Fruit fly (Drosophila melanogaster) whole organism, embryonic: ENCODE data around the gene IFT54.

Experiments
- ATbp ChIP-seq: fragments of 200-800 bp; sonication (Bioruptor generic); optimal IDR thresholded peaks from 2 replicates; lab custom pipeline; 2017; ENCODE audit warnings: missing biosample characterization, mild to moderate bottlenecking, missing genetic modification characterization, missing genetic modification reagents
- CG10462 ChIP-seq: fragments of 200-800 bp; sonication (Bioruptor generic); optimal IDR thresholded peaks from 2 replicates; lab custom pipeline; 2016; ENCODE audit warnings: missing biosample characterization, missing genetic modification characterization
- CG10565 ChIP-seq: fragments of 200-800 bp; sonication (Bioruptor generic); optimal IDR thresholded peaks from 3 replicates; lab custom pipeline; 2016; ENCODE audit warnings: missing biosample characterization, mild to moderate bottlenecking, missing genetic modification characterization
- CG10654 ChIP-seq: fragments of 200-800 bp; sonication (Bioruptor generic); optimal IDR thresholded peaks from 2 replicates; lab custom pipeline; 2016; ENCODE audit warnings: missing biosample characterization, missing genetic modification characterization
- CG12071 ChIP-seq: fragments of 200-800 bp; sonication (Bioruptor generic); optimal IDR thresholded peaks from 3 replicates; lab custom pipeline; 2018; ENCODE audit warnings: missing biosample characterization, mild to moderate bottlenecking, missing genetic modification characterization
- CG12769 ChIP-seq: fragments of 200-800 bp; sonication (Bioruptor generic); optimal IDR thresholded peaks from 2 replicates; lab custom pipeline; 2019; ENCODE audit warnings: missing biosample characterization, mild to moderate bottlenecking, missing genetic modification characterization, moderate library complexity
- CG15696 ChIP-seq: fragments of 200-800 bp; sonication (Bioruptor generic); optimal IDR thresholded peaks from 2 replicates; lab custom pipeline; 2019; ENCODE audit warnings: missing biosample characterization, mild to moderate bottlenecking, missing genetic modification characterization, moderate library complexity
- CG18262 ChIP-seq: fragments of 200-800 bp; optimal IDR thresholded peaks from 3 replicates; lab custom pipeline; 2019; ENCODE audit warnings: missing biosample characterization, mild to moderate bottlenecking, missing genetic modification characterization, moderate library complexity
- CG2678 ChIP-seq: fragments of 200-800 bp; sonication (Bioruptor generic); optimal IDR thresholded peaks from 3 replicates; lab custom pipeline; 2019; ENCODE audit warnings: missing biosample characterization, mild to moderate bottlenecking, missing genetic modification characterization, moderate library complexity
- CG31388 ChIP-seq: fragments of 200-800 bp; sonication (Bioruptor generic); optimal IDR thresholded peaks from 2 replicates; lab custom pipeline; 2016; ENCODE audit warnings: missing biosample characterization, missing genetic modification characterization
- CG3407 ChIP-seq: fragments of 200-800 bp; sonication (Bioruptor generic); optimal IDR thresholded peaks from 2 replicates; lab custom pipeline; 2018; ENCODE audit warnings: missing biosample characterization, mild to moderate bottlenecking, missing genetic modification characterization
- CG3847 ChIP-seq: fragments of 200-800 bp; sonication (Bioruptor generic); IDR thresholded peaks from 2 replicates; pipeline ENCODE4 v1.3.6; 2022; ENCODE audit warnings: missing biosample characterization, missing genetic modification characterization
- CG4328 ChIP-seq: fragments of 200-800 bp; sonication (Bioruptor generic); optimal IDR thresholded peaks from 3 replicates; lab custom pipeline; 2017; ENCODE audit warnings: missing biosample characterization, missing genetic modification reagents, missing genetic modification characterization
- CG4854 ChIP-seq: fragments of 200-800 bp; sonication (Bioruptor generic); optimal IDR thresholded peaks from 2 replicates; lab custom pipeline; 2016; ENCODE audit warnings: missing biosample characterization, missing genetic modification characterization, inconsistent platforms
- CG6175 ChIP-seq: fragments of 200-800 bp; sonication (Bioruptor generic); IDR thresholded peaks from 3 replicates; pipeline ENCODE4 v1.3.6; 2022; ENCODE audit warnings: missing biosample characterization, missing genetic modification characterization
- CG6813 ChIP-seq: fragments of 200-800 bp; sonication (Bioruptor generic); optimal IDR thresholded peaks from 2 replicates; lab custom pipeline; 2017; ENCODE audit warnings: missing biosample characterization, missing genetic modification characterization, mild to moderate bottlenecking, moderate library complexity, missing genetic modification reagents
- CG7357 ChIP-seq: fragments of 200-800 bp; sonication (Bioruptor generic); IDR thresholded peaks from 3 replicates; pipeline ENCODE4 v1.3.6; 2022; ENCODE audit warnings: missing biosample characterization, missing genetic modification characterization
- CG8944 ChIP-seq: fragments of 200-800 bp; sonication (Bioruptor generic); optimal IDR thresholded peaks from 3 replicates; lab custom pipeline; 2016; ENCODE audit warnings: missing biosample characterization, missing genetic modification characterization
- CG9437 ChIP-seq: fragments of 200-800 bp; sonication (Bioruptor generic); optimal IDR thresholded peaks from 2 replicates; lab custom pipeline; 2018; ENCODE audit warnings: missing biosample characterization, mild to moderate bottlenecking, missing genetic modification characterization
- CG9876 ChIP-seq: fragments of 200-800 bp; sonication (Bioruptor generic); optimal IDR thresholded peaks from 2 replicates; lab custom pipeline; 2016; ENCODE audit warnings: missing biosample characterization, missing genetic modification characterization
- CHES-1-like ChIP-seq: fragments of 200-800 bp; sonication (Bioruptor generic); optimal IDR thresholded peaks from 2 replicates; lab custom pipeline; 2016; ENCODE audit warnings: missing biosample characterization, missing genetic modification characterization
- H15 ChIP-seq: fragments of 200-800 bp; sonication (Bioruptor generic); IDR thresholded peaks from 3 replicates; pipeline ENCODE4 v1.3.6; 2022; ENCODE audit warnings: missing biosample characterization, missing genetic modification characterization
- HLHmδ ChIP-seq: fragments of 200-800 bp; sonication (Bioruptor generic); optimal IDR thresholded peaks from 2 replicates; lab custom pipeline; 2018; ENCODE audit warnings: missing biosample characterization, mild to moderate bottlenecking, missing genetic modification characterization, moderate library complexity
- Hey ChIP-seq: fragments of 200-800 bp; sonication (Bioruptor generic); optimal IDR thresholded peaks from 3 replicates; lab custom pipeline; 2018; ENCODE audit warnings: missing biosample characterization, mild to moderate bottlenecking, missing genetic modification characterization
- Med ChIP-seq: fragments of 200-800 bp; sonication (Bioruptor generic); peaks from one replicate; lab custom pipeline; 2016; ENCODE audit warnings: missing biosample characterization, missing genetic modification characterization, mild to moderate bottlenecking, inconsistent platforms, moderate library complexity
- Oaz ChIP-seq: fragments of 200-800 bp; sonication (Bioruptor generic); IDR thresholded peaks from 2 replicates; pipeline ENCODE4 v1.3.6; 2022; ENCODE audit warnings: missing biosample characterization, missing genetic modification characterization
- ase ChIP-seq: fragments of 200-800 bp; sonication (Bioruptor generic); IDR thresholded peaks from 3 replicates; pipeline ENCODE4 v1.3.6; 2022; ENCODE audit warnings: missing biosample characterization, missing genetic modification characterization
- ash1 ChIP-seq: fragments of 200-800 bp; sonication (Bioruptor generic); optimal IDR thresholded peaks from 2 replicates; lab custom pipeline; 2018; ENCODE audit warnings: missing biosample characterization, mild to moderate bottlenecking, missing genetic modification characterization
- cwo ChIP-seq: fragments of 200-800 bp; sonication (Bioruptor generic); optimal IDR thresholded peaks from 3 replicates; lab custom pipeline; 2017; ENCODE audit warnings: missing biosample characterization, missing genetic modification characterization, mild to moderate bottlenecking, moderate library complexity, missing genetic modification reagents
- dpn ChIP-seq, 2 experiments: fragments of 200-800 bp; sonication (Bioruptor generic); optimal IDR thresholded peaks; 3 replicates each; lab custom pipeline; 2016; ENCODE audit warnings: missing biosample characterization in 2 of 2, missing genetic modification characterization in 2 of 2
- dysf ChIP-seq: fragments of 200-800 bp; sonication (Bioruptor generic); IDR thresholded peaks from 3 replicates; pipeline ENCODE4 v1.3.6; 2022; ENCODE audit warnings: missing biosample characterization, missing genetic modification characterization
- fd3F ChIP-seq: fragments of 200-800 bp; sonication (Bioruptor generic); optimal IDR thresholded peaks from 2 replicates; lab custom pipeline; 2018; ENCODE audit warnings: missing biosample characterization, mild to moderate bottlenecking, missing genetic modification characterization, moderate library complexity
- fd96Cb ChIP-seq: fragments of 200-800 bp; sonication (Bioruptor generic); optimal IDR thresholded peaks from 2 replicates; lab custom pipeline; 2018; ENCODE audit warnings: missing biosample characterization, mild to moderate bottlenecking, missing genetic modification characterization, moderate library complexity
- ftz-f1 ChIP-seq: fragments of 200-800 bp; sonication (Bioruptor generic); optimal IDR thresholded peaks from 2 replicates; lab custom pipeline; 2016; ENCODE audit warnings: missing biosample characterization, missing genetic modification characterization
- gcm2 ChIP-seq: fragments of 200-800 bp; sonication (Bioruptor generic); optimal IDR thresholded peaks from 2 replicates; lab custom pipeline; 2016; ENCODE audit warnings: missing biosample characterization, missing genetic modification characterization
- hb ChIP-seq: fragments of 200-800 bp; sonication (Bioruptor generic); IDR thresholded peaks from 3 replicates; pipeline ENCODE4 v1.3.6; 2022; ENCODE audit warnings: missing biosample characterization, missing genetic modification characterization; ENCODE audit not compliant: partially characterized antibody
- kay ChIP-seq: fragments of 200-800 bp; sonication (Bioruptor generic); optimal IDR thresholded peaks from 2 replicates; lab custom pipeline; 2016; ENCODE audit warnings: missing biosample characterization, missing genetic modification characterization
- knrl ChIP-seq: fragments of 200-800 bp; sonication (Bioruptor generic); IDR thresholded peaks from 3 replicates; pipeline ENCODE4 v1.3.6; 2022; ENCODE audit warnings: missing biosample characterization, missing genetic modification characterization; ENCODE audit not compliant: partially characterized antibody
- lov ChIP-seq, 2 experiments: fragments of 200-800 bp in 1 of 2; fragments of >200 bp in 1 of 2; sonication (Bioruptor generic) in 1 of 2; IDR thresholded peaks in 1 of 2; optimal IDR thresholded peaks in 1 of 2; 2 replicates in 1 of 2; 3 replicates in 1 of 2; pipeline versions ENCODE4 v1.3.6 to Lab custom; 2017 to 2022; ENCODE audit warnings: missing biosample characterization in 1 of 2, missing genetic modification characterization in 1 of 2
- mirr ChIP-seq: fragments of 200-800 bp; sonication (Bioruptor generic); optimal IDR thresholded peaks from 3 replicates; lab custom pipeline; 2018; ENCODE audit warnings: missing biosample characterization, mild to moderate bottlenecking, missing genetic modification characterization
- psq ChIP-seq: fragments of 200-800 bp; sonication (Bioruptor generic); optimal IDR thresholded peaks from 2 replicates; lab custom pipeline; 2017; ENCODE audit warnings: missing biosample characterization, missing genetic modification characterization
- salm ChIP-seq: fragments of 200-800 bp; sonication (Bioruptor generic); optimal IDR thresholded peaks from 2 replicates; lab custom pipeline; 2018; ENCODE audit warnings: missing biosample characterization, mild to moderate bottlenecking, missing genetic modification characterization
- sc ChIP-seq, 3 experiments: fragments of >200 bp in 2 of 3; fragments of 200-800 bp in 1 of 3; sonication (Bioruptor generic) in 1 of 3; optimal IDR thresholded peaks; 2 replicates in 2 of 3; 3 replicates in 1 of 3; lab custom pipeline; 2017; ENCODE audit warnings: mild to moderate bottlenecking in 1 of 3, missing biosample characterization in 1 of 3, missing genetic modification characterization in 1 of 3, missing genetic modification reagents in 1 of 3
- scrt ChIP-seq: fragments of 200-800 bp; sonication (Bioruptor generic); optimal IDR thresholded peaks from 2 replicates; lab custom pipeline; 2018; ENCODE audit warnings: missing biosample characterization, mild to moderate bottlenecking, missing genetic modification characterization, moderate library complexity
- sd ChIP-seq: fragments of 200-800 bp; sonication (Bioruptor generic); optimal IDR thresholded peaks from 3 replicates; lab custom pipeline; 2018; ENCODE audit warnings: missing biosample characterization, mild to moderate bottlenecking, missing genetic modification characterization, moderate library complexity
- sim ChIP-seq: fragments of 200-800 bp; sonication (Bioruptor generic); IDR thresholded peaks from 2 replicates; pipeline ENCODE4 v1.3.6; 2022; ENCODE audit warnings: missing biosample characterization, missing genetic modification characterization
- slou ChIP-seq: fragments of 200-800 bp; sonication (Bioruptor generic); optimal IDR thresholded peaks from 3 replicates; lab custom pipeline; 2016; ENCODE audit warnings: missing biosample characterization, missing genetic modification characterization
- stwl ChIP-seq: fragments of 200-800 bp; sonication (Bioruptor generic); optimal IDR thresholded peaks from 3 replicates; lab custom pipeline; 2018; ENCODE audit warnings: missing biosample characterization, mild to moderate bottlenecking, missing genetic modification characterization, moderate library complexity
- toy ChIP-seq: fragments of 200-800 bp; sonication (Bioruptor generic); IDR thresholded peaks from 2 replicates; pipeline ENCODE4 v1.3.6; 2022; ENCODE audit warnings: missing biosample characterization, missing genetic modification characterization
- zfh1 ChIP-seq: fragments of 200-800 bp; sonication (Bioruptor generic); IDR thresholded peaks from 3 replicates; pipeline ENCODE4 v1.3.6; 2022; ENCODE audit warnings: missing biosample characterization, missing genetic modification characterization

IFT54 gene

DNA sequence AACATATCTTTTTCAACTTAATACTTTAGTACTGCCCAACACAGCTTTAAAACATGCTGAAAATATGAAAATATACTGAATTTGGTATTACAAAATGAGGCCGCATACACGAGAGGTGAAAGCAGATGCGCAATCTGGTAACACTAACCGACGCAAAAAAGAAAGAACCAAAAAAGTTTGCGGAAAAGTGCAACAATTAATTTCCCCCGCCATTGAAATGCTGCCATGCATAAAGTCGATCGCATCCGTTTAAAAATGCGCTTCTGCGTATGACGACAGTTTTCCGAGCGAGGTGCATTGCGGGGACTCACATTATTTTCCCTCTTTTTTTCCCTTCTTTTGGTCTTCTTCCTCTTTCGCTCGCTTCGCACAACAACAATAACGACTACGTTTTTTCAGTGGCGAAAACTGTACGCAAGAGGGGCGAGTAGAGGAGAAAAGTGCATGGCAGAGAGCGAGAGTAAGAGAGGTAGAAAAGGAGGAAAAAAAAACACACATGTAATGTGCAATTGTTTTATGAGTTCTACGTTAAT is 13.8 kb downstream of the IFT54 start, which contains the start of gene Set8 (continued):
- TF ChIP-seq CG4328 (GFP tag; lab: Kevin White, UChicago) (no peak), CG12071 (GFP tag; lab: Kevin White, UChicago) (no peak), Hey (tag; lab: Kevin White, UChicago) (no peak), H15 (GFP tag; lab: Robert Waterston, UW) (no peak), CG3407 (GFP tag; lab: Kevin White, UChicago) (no peak), HLHmδ (GFP tag; lab: Kevin White, UChicago) (no peak), fd96Cb (tag; lab: Kevin White, UChicago) (no peak), CG6813 (GFP tag; lab: Kevin White, UChicago) (no peak), scrt (GFP tag; lab: Kevin White, UChicago) (no peak), CG2678 (tag; lab: Kevin White, UChicago) (no peak), psq (peak; percentile 90), mirr (GFP tag; lab: Kevin White, UChicago) (no peak), ftz-f1 (GFP tag; lab: Kevin White, UChicago) (no peak), CG10654 (GFP tag; lab: Kevin White, UChicago) (no peak), CG31388 (GFP tag; lab: Kevin White, UChicago) (no peak), toy (GFP tag; lab: Robert Waterston, UW) (no peak), dpn (GFP tag; optimal IDR thresholded peaks at IDR 0.05; lab: Kevin White, UChicago) (no peak), fd3F (GFP tag; lab: Kevin White, UChicago) (no peak), lov (optimal IDR thresholded peaks at IDR 0.05; lab: Kevin White, UChicago) (no peak), lov (GFP tag; IDR thresholded peaks at IDR 0.05; lab: Robert Waterston, UW) (no peak), knrl (GFP tag; lab: Robert Waterston, UW) (no peak), CG12769 (no peak), ase (GFP tag; lab: Robert Waterston, UW) (no peak), sim (no peak), cwo (GFP tag; lab: Kevin White, UChicago) (no peak), salm (tag; lab: Kevin White, UChicago) (no peak), ATbp (GFP tag; lab: Kevin White, UChicago) (no peak), sd (tag; lab: Kevin White, UChicago) (no peak), CG18262 (tag; lab: Kevin White, UChicago) (no peak), CG4854 (GFP tag; lab: Kevin White, UChicago) (no peak), kay (GFP tag; lab: Kevin White, UChicago) (no peak), CG8944 (GFP tag; lab: Kevin White, UChicago) (no peak), stwl (tag; lab: Kevin White, UChicago) (peak; percentile 99), CG9876 (GFP tag; lab: Kevin White, UChicago) (no peak), CHES-1-like (GFP tag; lab: Kevin White, UChicago) (peak; percentile 61), sc (optimal IDR thresholded peaks at IDR 0.05; lab: Kevin White, UChicago) (no peak), sc (GFP tag; optimal IDR thresholded peaks at IDR 0.05; lab: Kevin White, UChicago) (no peak), CG15696 (tag; lab: Kevin White, UChicago) (no peak), gcm2 (no peak), CG3847 (GFP tag; lab: Robert Waterston, UW) (no peak), Oaz (GFP tag; lab: Robert Waterston, UW) (no peak), zfh1 (GFP tag; lab: Robert Waterston, UW) (no peak), dysf (GFP tag; lab: Robert Waterston, UW) (no peak), ash1 (GFP tag; lab: Kevin White, UChicago) (no peak), CG6175 (GFP tag; lab: Robert Waterston, UW) (no peak), slou (no peak), CG10565 (GFP tag; lab: Kevin White, UChicago) (no peak), CG7357 (GFP tag; lab: Robert Waterston, UW) (no peak), CG9437 (peak; percentile 58), hb (GFP tag; lab: Robert Waterston, UW) (no peak), CG10462 (GFP tag; lab: Kevin White, UChicago) (no peak), Med (GFP tag; lab: Kevin White, UChicago) (peak; percentile 79)
